Worm (Caenorhabditis elegans) whole organism, mixed stage, embryonic: ENCODE measurements around the gene dnj-25.

ENCODE experiments used
- blmp-1 ChIP-seq: fragments of 150-350 bp; optimal IDR thresholded peaks from 2 replicates; lab custom pipeline; 2014; ENCODE audit warnings: missing biosample characterization, missing genetic modification characterization
- ceh-43 ChIP-seq: fragments of 200-800 bp; sonication (Bioruptor generic); optimal IDR thresholded peaks from 2 replicates; lab custom pipeline; 2018; ENCODE audit warnings: mild to moderate bottlenecking, missing genetic modification characterization, moderate library complexity, missing compliant biosample characterization
- lin-13 ChIP-seq: fragments of 150-350 bp; optimal IDR thresholded peaks from 2 replicates; lab custom pipeline; 2014; ENCODE audit warnings: missing biosample characterization, missing genetic modification characterization
- mab-5 ChIP-seq: fragments of 150-350 bp; optimal IDR thresholded peaks from 2 replicates; lab custom pipeline; 2014; ENCODE audit warnings: missing biosample characterization, missing genetic modification characterization
- mep-1 ChIP-seq: fragments of 150-350 bp; optimal IDR thresholded peaks from 2 replicates; lab custom pipeline; 2017; ENCODE audit warnings: missing biosample characterization, missing genetic modification reagents, missing genetic modification characterization, inconsistent platforms
- nhr-12 ChIP-seq: fragments of 150-350 bp; optimal IDR thresholded peaks from 2 replicates; lab custom pipeline; 2014; ENCODE audit warnings: missing biosample characterization, missing genetic modification characterization
- nhr-2 ChIP-seq: fragments of 150-350 bp; optimal IDR thresholded peaks from 2 replicates; lab custom pipeline; 2014; ENCODE audit warnings: missing biosample characterization, missing genetic modification characterization
- nhr-237 ChIP-seq: fragments of 150-350 bp; optimal IDR thresholded peaks from 2 replicates; lab custom pipeline; 2014; ENCODE audit warnings: missing biosample characterization, missing genetic modification characterization
- nhr-28 ChIP-seq: fragments of 150-350 bp; optimal IDR thresholded peaks from 2 replicates; lab custom pipeline; 2014; ENCODE audit warnings: missing biosample characterization, missing genetic modification characterization
- nhr-76 ChIP-seq: sonication (generic microtip); optimal IDR thresholded peaks from 2 replicates; lab custom pipeline; 2017; ENCODE audit warnings: missing biosample characterization, missing genetic modification characterization
- pha-4 ChIP-seq: fragments of 150-350 bp; optimal IDR thresholded peaks from 2 replicates; lab custom pipeline; 2018; ENCODE audit warnings: missing biosample characterization, missing genetic modification reagents, missing genetic modification characterization
- sptf-1 ChIP-seq: sonication (generic microtip); optimal IDR thresholded peaks from 2 replicates; lab custom pipeline; 2017; ENCODE audit warnings: mild to moderate bottlenecking, missing genetic modification characterization, moderate library complexity, missing compliant biosample characterization
- unc-62 ChIP-seq: fragments of 150-350 bp; optimal IDR thresholded peaks from 2 replicates; lab custom pipeline; 2014; ENCODE audit warnings: missing biosample characterization, missing genetic modification reagents, missing genetic modification characterization
- ztf-11 ChIP-seq: fragments of 150-350 bp; optimal IDR thresholded peaks from 2 replicates; lab custom pipeline; 2014; ENCODE audit warnings: missing biosample characterization, missing genetic modification characterization

DNA sequence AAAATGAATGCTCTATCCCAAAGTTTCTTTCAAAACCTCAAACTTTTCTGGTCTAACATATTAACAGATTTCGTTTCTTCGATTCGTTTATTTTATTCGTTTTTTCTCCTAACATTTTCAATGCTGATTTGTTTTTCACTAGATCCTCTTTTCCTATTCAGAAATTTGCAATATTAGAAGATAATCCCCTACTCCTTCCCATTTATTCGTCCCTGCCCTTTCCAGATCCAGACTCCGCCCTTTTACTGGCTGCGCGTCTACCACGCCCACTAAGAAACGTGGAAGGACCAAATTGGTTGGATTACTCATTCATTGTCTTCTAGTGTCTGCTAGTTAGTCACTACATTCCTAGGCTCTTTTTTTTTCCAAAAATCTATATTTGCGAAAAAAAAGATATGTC is 22.2 kb downstream of the dnj-25 start, which contains the start of gene Y44A6C.2:
- TF ChIP-seq ztf-11 (tag; lab: Kevin White, UChicago): no peak
- TF ChIP-seq blmp-1 (tag; lab: Kevin White, UChicago): no peak
- no peak for TF ChIP-seq nhr-28 (tag; lab: Kevin White, UChicago)
- TF ChIP-seq nhr-76 (tag; lab: Kevin White, UChicago): no peak
- no peak for TF ChIP-seq nhr-237 (tag; lab: Kevin White, UChicago)
- no peak for TF ChIP-seq mab-5
- TF ChIP-seq pha-4 (tag; lab: Kevin White, UChicago): no peak
- no peak for TF ChIP-seq unc-62 (GFP tag; lab: Kevin White, UChicago)
- no peak for TF ChIP-seq nhr-2 (tag; lab: Kevin White, UChicago)
- TF ChIP-seq mep-1 (tag; lab: Kevin White, UChicago): no peak
- TF ChIP-seq sptf-1: no peak
- TF ChIP-seq lin-13: no peak
- TF ChIP-seq ceh-43 (GFP tag; lab: Kevin White, UChicago): no peak
- TF ChIP-seq nhr-12: no peak
